Fruit fly (Drosophila melanogaster) S2 (cell line): Measurements from ENCODE around the gene CG9483.

Source experiments
- CG8478 ChIP-seq: fragments of >200 bp; optimal IDR thresholded peaks from 2 replicates; lab custom pipeline; 2018
- CTCF ChIP-seq, 2 experiments: fragments of >200 bp; optimal IDR thresholded peaks; 2 replicates each; lab custom pipeline; 2018

CG9483 gene

DNA sequence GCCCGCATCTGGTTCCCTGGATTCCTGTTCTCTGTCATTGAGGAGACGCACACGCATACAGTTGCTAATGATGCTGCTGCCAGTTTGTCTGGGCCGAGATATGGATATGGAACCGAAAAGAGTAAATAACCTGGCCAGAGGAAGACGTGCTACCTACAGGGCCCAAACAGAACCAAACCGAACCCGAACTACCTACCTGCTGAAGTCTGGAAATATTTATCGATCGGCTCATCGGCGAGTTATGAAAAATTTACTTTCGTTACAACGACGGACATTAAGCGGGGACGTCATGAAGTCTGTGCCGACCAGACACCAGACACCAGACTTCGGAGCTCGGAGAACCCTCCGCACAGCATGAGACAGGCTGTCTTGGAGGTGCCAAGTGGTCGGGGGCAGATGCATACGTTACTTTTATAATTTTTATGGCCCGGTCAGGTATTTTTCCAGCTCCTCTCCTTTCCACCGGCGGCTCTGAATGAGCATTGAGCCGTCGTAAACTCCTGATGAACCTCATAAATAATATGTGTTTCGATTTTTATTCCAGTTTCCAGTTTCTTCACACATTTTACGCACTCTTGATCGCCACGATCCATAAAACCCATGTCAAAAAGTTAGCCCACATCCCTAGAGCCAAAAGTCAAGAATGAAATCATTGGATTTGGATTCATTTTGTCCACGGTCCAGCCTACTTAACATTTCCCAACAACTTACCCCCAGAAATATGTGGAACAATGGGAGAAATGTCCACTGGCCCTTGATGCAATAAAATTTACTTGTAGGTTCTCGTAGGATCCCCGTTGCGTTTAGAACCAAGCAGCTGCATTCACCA, 19.6 kb upstream of the CG9483 start:
- TF ChIP-seq CG8478 (lab: Kevin White, UChicago) (no peak), CTCF (optimal IDR thresholded peaks at IDR 0.05; lab: Kevin White, UChicago) (no peak)

DNA sequence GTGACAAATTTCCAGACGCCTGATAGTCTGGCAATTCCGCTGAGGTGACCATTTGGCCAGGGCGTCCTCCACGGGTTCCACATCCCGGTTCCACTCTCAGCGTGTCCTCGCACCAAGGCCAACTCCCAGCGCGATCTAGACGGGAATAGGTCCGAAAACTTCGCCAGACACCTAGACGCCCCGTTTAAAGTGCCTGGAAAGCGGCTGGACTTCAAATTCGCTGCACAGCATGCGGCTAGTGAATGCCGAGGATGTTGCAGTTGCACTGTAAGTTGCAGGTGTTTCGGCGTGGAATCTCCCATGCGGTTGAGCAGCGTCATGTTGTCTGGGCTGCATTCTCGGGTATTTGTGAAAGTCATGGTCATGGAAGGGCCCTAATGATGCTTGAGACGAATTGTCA, 17.4 kb upstream of the CG9483 start:
- no peak for TF ChIP-seq CTCF (optimal IDR thresholded peaks at IDR 0.05; lab: Kevin White, UChicago)
- TF ChIP-seq CG8478 (lab: Kevin White, UChicago), result no peak

DNA sequence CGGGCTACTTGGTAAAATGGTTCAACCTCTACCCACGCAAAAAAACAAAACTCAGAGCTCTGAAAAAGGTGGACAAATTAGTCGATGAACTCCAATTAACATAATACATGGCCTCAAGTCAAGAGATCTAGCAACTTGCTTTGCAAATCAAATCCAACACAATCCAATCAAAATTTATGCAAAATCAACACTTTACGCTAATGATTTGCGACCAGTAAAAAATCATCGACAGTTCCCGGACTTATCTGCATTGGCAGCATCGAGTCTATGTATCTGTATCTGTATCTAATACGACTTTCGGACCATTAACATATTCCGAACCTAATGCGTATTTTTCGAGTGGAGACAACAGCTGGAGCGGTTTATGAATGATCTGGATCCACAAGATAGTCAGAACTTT, 15.5 kb upstream of the CG9483 start:
- no peak for TF ChIP-seq CTCF (optimal IDR thresholded peaks at IDR 0.05; lab: Kevin White, UChicago)
- no peak for TF ChIP-seq CG8478 (lab: Kevin White, UChicago)

DNA sequence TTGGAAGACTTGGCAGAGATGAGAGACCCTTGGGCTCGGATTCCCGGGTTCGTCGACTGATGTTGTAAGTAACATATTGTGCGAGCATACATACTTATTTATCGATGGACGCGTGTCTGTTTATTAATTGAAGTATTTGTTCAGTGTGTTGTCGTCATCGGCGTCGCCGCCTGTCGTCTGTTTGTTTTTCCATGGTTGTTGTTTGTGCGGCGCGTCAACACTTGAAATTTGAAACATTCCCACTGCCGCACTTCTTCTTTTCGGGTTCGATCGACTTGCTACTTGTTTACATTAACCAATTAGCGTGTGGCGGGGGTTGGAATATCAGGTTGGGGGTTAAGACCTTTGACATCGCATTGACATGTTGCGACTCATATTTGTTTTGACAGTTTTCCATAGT, 14.3 kb upstream of the CG9483 start:
- TF ChIP-seq CG8478 (lab: Kevin White, UChicago), result no peak
- no peak for TF ChIP-seq CTCF (optimal IDR thresholded peaks at IDR 0.05; lab: Kevin White, UChicago)

dm6 chr2L:8855482-8855881, 11.1 kb upstream of the CG9483 start:
- TF ChIP-seq CG8478 (lab: Kevin White, UChicago) (no peak), CTCF (optimal IDR thresholded peaks at IDR 0.05; lab: Kevin White, UChicago) (no peak)

DNA sequence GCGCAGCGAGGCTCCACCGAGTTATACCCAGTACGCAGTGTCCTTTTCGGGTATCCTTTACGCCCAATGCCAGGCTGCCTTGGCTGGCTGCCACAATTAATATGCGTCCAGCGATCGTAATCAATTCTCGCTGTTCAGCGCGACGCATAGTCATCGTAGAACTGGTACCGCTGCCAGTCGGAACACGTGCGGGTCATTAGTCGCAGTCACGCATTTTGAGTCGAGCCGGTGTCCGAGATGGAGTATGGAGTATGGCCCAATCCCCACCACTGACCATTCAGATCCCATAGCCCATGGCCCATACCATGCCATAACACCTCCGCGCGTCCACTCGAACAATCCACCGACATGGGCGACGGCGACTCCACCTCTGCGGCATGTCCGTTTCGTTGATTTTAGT, 8.8 kb upstream of the CG9483 start:
- TF ChIP-seq CG8478 (lab: Kevin White, UChicago), result no peak
- no peak for TF ChIP-seq CTCF (optimal IDR thresholded peaks at IDR 0.05; lab: Kevin White, UChicago)

- TF ChIP-seq CTCF (optimal IDR thresholded peaks at IDR 0.05; lab: Kevin White, UChicago) (no peak), CG8478 (lab: Kevin White, UChicago) (no peak)
Observed at dm6 chr2L:8859839-8860238, 6.7 kb upstream of the CG9483 start.

DNA sequence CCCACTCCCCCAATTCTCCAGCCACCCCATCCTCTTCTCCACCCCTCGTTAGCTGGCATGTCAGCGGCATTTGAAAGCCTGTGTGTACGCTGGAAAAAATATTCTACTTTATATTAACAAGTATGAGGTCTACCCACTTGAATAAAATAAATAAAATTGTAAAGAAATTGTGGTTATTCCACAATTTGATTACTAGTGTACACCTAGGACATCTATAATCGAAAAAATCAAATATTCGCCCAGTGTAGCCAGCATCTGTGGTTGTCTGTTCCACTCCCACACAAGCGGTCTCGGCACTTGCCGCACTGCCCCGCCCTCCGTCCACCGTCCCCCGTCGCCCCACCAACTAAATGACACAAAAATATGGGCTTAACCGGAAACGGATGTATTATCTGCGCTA, 5.8 kb upstream of the CG9483 start:
- TF ChIP-seq CG8478 (lab: Kevin White, UChicago) (no peak), CTCF (optimal IDR thresholded peaks at IDR 0.05; lab: Kevin White, UChicago) (no peak)

- TF ChIP-seq CG8478 (lab: Kevin White, UChicago) (no peak), CTCF (optimal IDR thresholded peaks at IDR 0.05; lab: Kevin White, UChicago) (no peak)
Observed at dm6 chr2L:8862476-8862875, 4.1 kb upstream of the CG9483 start, which contains the start of gene CG32986. TSS of gene CG32986 (plus strand) at chr2L:8862776.

DNA sequence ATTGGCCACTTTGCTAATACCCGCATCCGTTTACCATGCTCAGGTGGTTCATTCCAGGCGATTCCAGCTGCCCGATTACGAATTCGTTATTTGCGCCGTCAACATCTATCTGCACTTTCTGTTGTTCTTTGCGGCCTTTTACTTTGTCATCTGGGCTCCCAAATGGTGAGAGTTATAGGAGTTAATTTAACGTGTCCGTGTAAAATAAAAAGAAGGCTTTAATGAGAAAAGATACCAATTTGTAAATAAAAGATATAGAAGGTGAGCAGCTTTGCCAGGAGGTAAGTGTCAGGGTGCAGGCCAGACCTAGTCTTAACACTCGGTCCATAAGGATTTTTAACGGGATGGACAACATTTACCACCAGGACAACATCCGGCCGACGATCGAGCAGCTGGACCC, 3.1 kb upstream of the CG9483 start, which contains the start of gene CG32987:
Gene CG32987 (plus strand): TSS at position 301 of the 400 bp plus-strand sequence.
- TF ChIP-seq CG8478 (lab: Kevin White, UChicago) (no peak), CTCF (optimal IDR thresholded peaks at IDR 0.05; lab: Kevin White, UChicago) (no peak)

dm6 chr2L:8864564-8864963, 2.0 kb upstream of the CG9483 start, which contains the start of gene CG32988:
TSS of gene CG32988 (plus strand) at chr2L:8864864.
- TF ChIP-seq CG8478 (lab: Kevin White, UChicago) (no peak), CTCF (optimal IDR thresholded peaks at IDR 0.05; lab: Kevin White, UChicago) (no peak)

- TF ChIP-seq CTCF (optimal IDR thresholded peaks at IDR 0.05; lab: Kevin White, UChicago), result no peak
- TF ChIP-seq CG8478 (lab: Kevin White, UChicago), result no peak
Observed at dm6 chr2L:8865550-8865949, 1.0 kb upstream of the CG9483 start, which contains the start of gene CG32983. TSS of gene CG32983 (plus strand) at chr2L:8865850.

dm6 chr2L:8871677-8872076, 5.1 kb downstream of the CG9483 start:
- TF ChIP-seq CTCF (optimal IDR thresholded peaks at IDR 0.05; lab: Kevin White, UChicago) (no peak), CG8478 (lab: Kevin White, UChicago) (no peak)

DNA sequence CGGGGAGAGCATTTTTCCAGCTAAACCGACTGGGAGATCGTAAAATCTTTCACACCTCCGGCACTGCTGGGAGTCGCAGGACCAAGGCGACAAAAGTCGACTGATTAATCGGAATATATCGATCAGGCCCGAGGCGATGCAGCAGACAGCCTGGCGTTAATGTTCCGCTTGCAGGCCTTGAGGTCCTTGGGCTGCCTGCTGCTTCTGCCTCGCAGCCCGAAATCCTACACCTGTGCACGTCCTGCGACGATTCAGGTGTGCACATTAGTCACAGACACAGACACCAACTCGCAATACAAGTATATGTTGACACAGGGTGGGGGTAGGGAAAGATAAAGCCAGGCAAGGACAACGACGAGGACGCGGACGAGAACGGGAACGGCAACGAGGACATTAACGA, 9.3 kb downstream of the CG9483 start:
- TF ChIP-seq CTCF (optimal IDR thresholded peaks at IDR 0.05; lab: Kevin White, UChicago) (no peak), CG8478 (lab: Kevin White, UChicago) (no peak)

DNA sequence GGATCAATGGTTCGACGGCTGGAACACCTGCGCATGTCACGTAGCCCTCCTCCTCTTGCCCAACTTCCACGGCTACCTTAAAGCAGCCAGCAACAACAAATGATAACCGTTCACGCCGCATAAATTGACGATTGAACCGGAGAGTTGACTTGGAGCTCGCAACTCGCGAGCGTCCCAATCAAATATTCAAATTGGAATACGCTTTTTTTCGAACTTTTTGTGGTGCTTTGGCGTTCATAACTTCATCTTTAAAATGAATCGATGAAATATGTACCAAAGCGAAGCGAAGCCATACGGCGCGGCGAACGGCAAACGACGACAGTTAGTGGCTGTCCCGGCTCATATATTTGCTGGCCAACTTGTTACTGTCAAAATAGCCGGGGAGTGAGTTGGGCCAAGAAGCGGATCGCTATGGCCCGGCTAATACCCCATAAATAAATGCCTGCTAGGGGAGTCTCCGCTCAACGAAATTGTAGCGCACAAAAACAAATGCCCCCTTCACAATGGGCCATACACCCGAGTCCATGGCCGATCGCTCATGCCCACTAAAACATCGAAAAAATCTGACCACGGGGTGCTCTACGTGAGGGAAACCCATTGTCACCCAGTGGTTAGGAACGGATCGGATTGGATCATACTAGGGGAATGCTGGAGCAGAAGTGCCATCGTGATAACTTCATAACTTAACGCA, 12.8 kb downstream of the CG9483 start:
- TF ChIP-seq CG8478 (lab: Kevin White, UChicago) (no peak), CTCF (optimal IDR thresholded peaks at IDR 0.05; lab: Kevin White, UChicago) (no peak)
